Fruit fly (Drosophila melanogaster) whole organism, prepupa: ENCODE results near the gene CG11964.

Source experiments
- CG10631 ChIP-seq: fragments of 200-800 bp; sonication (Bioruptor generic); optimal IDR thresholded peaks from 2 replicates; lab custom pipeline; 2016; ENCODE audit warnings: missing biosample characterization, missing genetic modification characterization
- CG11294 ChIP-seq: fragments of 200-800 bp; sonication (Bioruptor generic); IDR thresholded peaks from 2 replicates; pipeline ENCODE4 v1.3.6; 2022; ENCODE audit warnings: missing biosample characterization, missing genetic modification characterization
- CG11902 ChIP-seq: fragments of 200-800 bp; sonication (Bioruptor generic); optimal IDR thresholded peaks from 3 replicates; lab custom pipeline; 2016; ENCODE audit warnings: missing biosample characterization, missing genetic modification characterization
- CG15336 ChIP-seq: fragments of 200-800 bp; sonication (Bioruptor generic); IDR thresholded peaks from 2 replicates; pipeline ENCODE4 v1.3.6; 2022; ENCODE audit warnings: missing biosample characterization, missing genetic modification characterization
- CG1621 ChIP-seq: fragments of 200-800 bp; sonication (Bioruptor generic); optimal IDR thresholded peaks from 3 replicates; lab custom pipeline; 2018; ENCODE audit warnings: missing biosample characterization, mild to moderate bottlenecking, missing genetic modification characterization
- CG16779 ChIP-seq: fragments of 200-800 bp; sonication (Bioruptor generic); optimal IDR thresholded peaks from 3 replicates; lab custom pipeline; 2017; ENCODE audit warnings: missing biosample characterization, mild to moderate bottlenecking, missing genetic modification characterization
- CG3032 ChIP-seq: fragments of 200-800 bp; optimal IDR thresholded peaks from 2 replicates; lab custom pipeline; 2019; ENCODE audit warnings: missing biosample characterization, mild to moderate bottlenecking, missing genetic modification characterization, moderate library complexity
- CG32006 ChIP-seq: fragments of 200-800 bp; sonication (Bioruptor generic); optimal IDR thresholded peaks from 3 replicates; lab custom pipeline; 2017; ENCODE audit warnings: missing biosample characterization, mild to moderate bottlenecking, missing genetic modification characterization
- CG3919 ChIP-seq: fragments of 200-800 bp; sonication (Bioruptor generic); optimal IDR thresholded peaks from 3 replicates; lab custom pipeline; 2016; ENCODE audit warnings: missing biosample characterization, missing genetic modification characterization
- CG4318 ChIP-seq: fragments of 200-800 bp; sonication (Bioruptor generic); optimal IDR thresholded peaks from 3 replicates; lab custom pipeline; 2017; ENCODE audit warnings: missing biosample characterization, mild to moderate bottlenecking, missing genetic modification characterization
- CG6163 ChIP-seq: fragments of 200-800 bp; sonication (Bioruptor generic); IDR thresholded peaks from 3 replicates; pipeline ENCODE4 v1.3.6; 2022; ENCODE audit warnings: missing biosample characterization, missing genetic modification characterization
- CG6276 ChIP-seq: fragments of 200-800 bp; sonication (Bioruptor generic); optimal IDR thresholded peaks from 2 replicates; lab custom pipeline; 2017; ENCODE audit warnings: missing biosample characterization, mild to moderate bottlenecking, missing genetic modification characterization
- CG6792 ChIP-seq: fragments of 200-800 bp; sonication (Bioruptor generic); optimal IDR thresholded peaks from 3 replicates; lab custom pipeline; 2016; ENCODE audit warnings: missing biosample characterization, missing genetic modification characterization
- CG8119 ChIP-seq: fragments of 200-800 bp; sonication (Bioruptor generic); IDR thresholded peaks from 3 replicates; pipeline ENCODE4 v1.3.6; 2022; ENCODE audit warnings: missing biosample characterization, missing genetic modification characterization
- CG8319 ChIP-seq: fragments of 200-800 bp; sonication (Bioruptor generic); optimal IDR thresholded peaks from 3 replicates; lab custom pipeline; 2016; ENCODE audit warnings: missing biosample characterization, missing genetic modification characterization
- Eip78C ChIP-seq: fragments of 200-800 bp; sonication (Bioruptor generic); peaks from one replicate; lab custom pipeline; 2016; ENCODE audit warnings: missing biosample characterization, missing genetic modification characterization
- Eip93F ChIP-seq: fragments of 200-800 bp; sonication (Bioruptor generic); optimal IDR thresholded peaks from 2 replicates; lab custom pipeline; 2016; ENCODE audit warnings: missing biosample characterization, mild to moderate bottlenecking, missing genetic modification characterization
- Ets96B ChIP-seq: fragments of 200-800 bp; optimal IDR thresholded peaks from 2 replicates; lab custom pipeline; 2019; ENCODE audit warnings: missing biosample characterization, mild to moderate bottlenecking, missing genetic modification characterization, moderate library complexity
- Hr38 ChIP-seq: sonication (Bioruptor generic); optimal IDR thresholded peaks from 2 replicates; lab custom pipeline; 2016; ENCODE audit warnings: missing biosample characterization, missing genetic modification characterization
- Hr39 ChIP-seq: fragments of 200-800 bp; sonication (Bioruptor generic); optimal IDR thresholded peaks from 2 replicates; lab custom pipeline; 2016; ENCODE audit warnings: missing biosample characterization, missing genetic modification characterization
- Hr4 ChIP-seq: fragments of 200-800 bp; sonication (Bioruptor generic); optimal IDR thresholded peaks from 3 replicates; lab custom pipeline; 2016; ENCODE audit warnings: missing biosample characterization, missing genetic modification characterization
- Lpt ChIP-seq: fragments of 200-800 bp; sonication (Bioruptor generic); optimal IDR thresholded peaks from 3 replicates; lab custom pipeline; 2016; ENCODE audit warnings: missing biosample characterization, missing genetic modification characterization
- Met ChIP-seq: fragments of 200-800 bp; sonication (Bioruptor generic); optimal IDR thresholded peaks from 3 replicates; lab custom pipeline; 2016; ENCODE audit warnings: missing biosample characterization, missing genetic modification characterization
- OdsH ChIP-seq: fragments of 200-800 bp; sonication (Bioruptor generic); optimal IDR thresholded peaks from 3 replicates; lab custom pipeline; 2016; ENCODE audit warnings: missing biosample characterization, missing genetic modification characterization
- Smox ChIP-seq: fragments of 200-800 bp; sonication (Bioruptor generic); optimal IDR thresholded peaks from 3 replicates; lab custom pipeline; 2016; ENCODE audit warnings: missing biosample characterization, missing genetic modification characterization
- Sox102F ChIP-seq: fragments of 200-800 bp; sonication (Bioruptor generic); optimal IDR thresholded peaks from 2 replicates; lab custom pipeline; 2016; ENCODE audit warnings: missing biosample characterization, mild to moderate bottlenecking, missing genetic modification characterization
- achi ChIP-seq: fragments of 200-800 bp; sonication (Bioruptor generic); optimal IDR thresholded peaks from 3 replicates; lab custom pipeline; 2016; ENCODE audit warnings: missing biosample characterization, missing genetic modification characterization
- acj6 ChIP-seq: fragments of 200-800 bp; sonication (Bioruptor generic); optimal IDR thresholded peaks from 3 replicates; lab custom pipeline; 2016; ENCODE audit warnings: missing biosample characterization, missing genetic modification characterization
- cyc ChIP-seq: fragments of 200-800 bp; sonication (Bioruptor generic); optimal IDR thresholded peaks from 3 replicates; lab custom pipeline; 2016; ENCODE audit warnings: missing biosample characterization, missing genetic modification characterization
- dsx ChIP-seq: fragments of 200-800 bp; optimal IDR thresholded peaks from 3 replicates; lab custom pipeline; 2019; ENCODE audit warnings: missing biosample characterization, mild to moderate bottlenecking, missing genetic modification characterization, moderate library complexity; ENCODE audit not compliant: poor library complexity, severe bottlenecking
- eg ChIP-seq: fragments of 200-800 bp; sonication (Bioruptor generic); IDR thresholded peaks from 3 replicates; pipeline ENCODE4 v1.3.6; 2022; ENCODE audit warnings: missing biosample characterization, missing genetic modification characterization
- esn ChIP-seq: fragments of 200-800 bp; sonication (Bioruptor generic); optimal IDR thresholded peaks from 2 replicates; lab custom pipeline; 2016; ENCODE audit warnings: missing biosample characterization, mild to moderate bottlenecking, missing genetic modification characterization, moderate library complexity
- fd59A ChIP-seq: fragments of 200-800 bp; sonication (Bioruptor generic); optimal IDR thresholded peaks from 2 replicates; lab custom pipeline; 2017; ENCODE audit warnings: missing biosample characterization, mild to moderate bottlenecking, missing genetic modification characterization, missing genetic modification reagents
- fd85E ChIP-seq: fragments of 200-800 bp; sonication (Bioruptor generic); optimal IDR thresholded peaks from 3 replicates; lab custom pipeline; 2016; ENCODE audit warnings: missing biosample characterization, missing genetic modification characterization
- fkh ChIP-seq: fragments of 200-800 bp; sonication (Bioruptor generic); optimal IDR thresholded peaks from 3 replicates; lab custom pipeline; 2017; ENCODE audit warnings: missing biosample characterization, mild to moderate bottlenecking, missing genetic modification characterization, moderate library complexity
- lz ChIP-seq: fragments of 200-800 bp; sonication (Bioruptor generic); optimal IDR thresholded peaks from 3 replicates; lab custom pipeline; 2016; ENCODE audit warnings: missing biosample characterization, missing genetic modification characterization
- net ChIP-seq: fragments of 200-800 bp; sonication (Bioruptor generic); optimal IDR thresholded peaks from 3 replicates; lab custom pipeline; 2016; ENCODE audit warnings: missing biosample characterization, missing genetic modification characterization
- salr ChIP-seq, 2 experiments: fragments of 200-800 bp; sonication (Bioruptor generic); optimal IDR thresholded peaks; 3 replicates each; lab custom pipeline; 2016 to 2018; ENCODE audit warnings: missing biosample characterization in 2 of 2, missing genetic modification characterization in 2 of 2, mild to moderate bottlenecking in 1 of 2
- spab ChIP-seq: fragments of 200-800 bp; sonication (Bioruptor generic); optimal IDR thresholded peaks from 2 replicates; lab custom pipeline; 2017; ENCODE audit warnings: missing biosample characterization, mild to moderate bottlenecking, missing genetic modification characterization, missing genetic modification reagents
- ss ChIP-seq, 2 experiments: fragments of 200-800 bp; sonication (Bioruptor generic); optimal IDR thresholded peaks; 2 replicates in 1 of 2; 3 replicates in 1 of 2; lab custom pipeline; 2017 to 2018; ENCODE audit warnings: mild to moderate bottlenecking in 2 of 2, missing biosample characterization in 2 of 2, missing genetic modification characterization in 2 of 2, moderate library complexity in 1 of 2
- svp ChIP-seq: fragments of 200-800 bp; sonication (Bioruptor generic); peaks from one replicate; lab custom pipeline; 2016; ENCODE audit warnings: missing biosample characterization, missing genetic modification characterization
- vri ChIP-seq: fragments of 200-800 bp; sonication (Bioruptor generic); optimal IDR thresholded peaks from 3 replicates; lab custom pipeline; 2016; ENCODE audit warnings: missing biosample characterization, mild to moderate bottlenecking, missing genetic modification characterization

CG11964 gene

DNA sequence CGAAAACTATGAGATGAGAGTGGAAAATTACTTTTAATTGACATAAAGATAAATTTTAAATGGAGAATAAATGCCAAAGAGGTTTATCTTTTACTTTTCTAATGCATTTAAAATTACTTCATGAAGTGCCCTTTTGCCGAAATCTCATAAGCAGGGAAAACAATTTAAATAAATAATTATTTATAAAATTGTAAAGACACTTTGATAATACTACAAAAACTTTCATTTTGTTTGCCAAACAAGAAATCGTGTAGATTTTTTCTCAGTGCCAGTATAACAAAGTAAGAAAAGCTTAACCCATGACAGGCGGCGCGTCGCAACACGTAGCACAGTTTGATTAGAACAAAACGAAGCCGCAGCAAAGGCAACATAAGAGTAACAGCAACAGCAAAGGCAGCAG lies 4.0 kb upstream of the CG11964 start:
- TF ChIP-seq OdsH = peak; percentile 8
- TF ChIP-seq CG3919 = peak; percentile 12
- no peak for TF ChIP-seq Smox (GFP tag; lab: Kevin White, UChicago)
- TF ChIP-seq CG32006 = peak; percentile 52
- TF ChIP-seq CG15336 = 0 out of 2 replicates have a peak, but pooled peaks have one; percentile 10
- no peak for TF ChIP-seq lz (GFP tag; lab: Kevin White, UChicago)
- 0 out of 3 replicates have a peak, but pooled peaks have one; percentile 45 for TF ChIP-seq CG6163 (GFP tag; lab: Robert Waterston, UW)
- TF ChIP-seq svp = no peak
- TF ChIP-seq Eip78C (GFP tag; lab: Kevin White, UChicago) = peak; percentile 61
- TF ChIP-seq CG4318 (GFP tag; lab: Kevin White, UChicago) = peak; percentile 7

DNA sequence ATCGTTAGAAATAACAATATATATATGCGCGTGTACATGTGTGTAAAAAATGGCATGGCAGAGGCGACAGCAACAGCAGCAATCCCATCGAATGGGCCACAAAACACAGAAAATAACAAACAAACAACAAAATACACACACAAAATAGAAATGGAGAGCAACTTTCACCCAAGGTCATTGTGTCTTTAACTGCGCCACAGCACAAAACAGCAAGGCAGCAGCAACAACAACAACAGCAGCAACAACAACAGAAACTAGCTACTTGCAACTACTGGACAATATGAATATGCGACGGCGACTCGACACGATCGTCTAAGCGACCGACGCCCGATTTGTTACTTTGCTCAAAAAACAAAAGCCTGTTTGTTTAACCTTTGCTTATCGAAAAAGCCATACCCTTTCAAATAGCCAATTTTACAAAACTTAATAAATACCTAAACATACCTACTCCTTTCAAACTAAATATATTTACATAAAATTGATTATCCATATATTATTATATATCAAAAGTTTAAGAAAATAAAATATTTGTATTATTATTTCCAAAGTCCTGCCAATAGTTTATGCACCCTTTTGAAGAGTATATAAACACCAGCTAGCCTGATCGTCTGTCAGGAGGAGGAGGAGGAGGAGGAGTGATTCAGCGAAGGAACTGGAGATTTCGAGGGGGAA lies 3.1 kb upstream of the CG11964 start:
- TF ChIP-seq fd59A (no peak), CG8119 (GFP tag; lab: Robert Waterston, UW) (peak; percentile 81; the same call in 2 of the 3 replicates), CG15336 (peak; percentile 79), CG6163 (GFP tag; lab: Robert Waterston, UW) (0 out of 3 replicates have a peak, but pooled peaks have one; percentile 19), CG6276 (GFP tag; lab: Kevin White, UChicago) (peak; percentile 60), cyc (GFP tag; lab: Kevin White, UChicago) (no peak), Ets96B (peak; percentile 2), CG3919 (peak; percentile 7), CG4318 (GFP tag; lab: Kevin White, UChicago) (peak; percentile 64), CG10631 (GFP tag; lab: Kevin White, UChicago) (peak; percentile 2), salr (GFP tag; optimal IDR thresholded peaks at IDR 0.05; lab: Kevin White, UChicago) (peak in 1 of 2 experiments; percentile 30), OdsH (peak; percentile 32), Hr39 (GFP tag; lab: Kevin White, UChicago) (no peak), esn (GFP tag; lab: Kevin White, UChicago) (no peak), CG16779 (no peak), Lpt (peak; percentile 35), spab (no peak), CG11294 (GFP tag; lab: Robert Waterston, UW) (no peak), ss (GFP tag; optimal IDR thresholded peaks at IDR 0.05; lab: Kevin White, UChicago) (peak in 1 of 2 experiments; percentile 37), achi (GFP tag; lab: Kevin White, UChicago) (peak; percentile 29), Eip93F (GFP tag; lab: Kevin White, UChicago) (no peak), dsx (GFP tag; lab: Kevin White, UChicago) (peak; percentile 24), CG6792 (GFP tag; lab: Kevin White, UChicago) (no peak), Sox102F (GFP tag; lab: Kevin White, UChicago) (no peak), Hr38 (GFP tag; lab: Kevin White, UChicago) (no peak), Eip78C (GFP tag; lab: Kevin White, UChicago) (peak; percentile 52), CG32006 (peak; percentile 87), vri (GFP tag; lab: Kevin White, UChicago) (no peak), CG3032 (peak; percentile 11), Hr4 (peak; percentile 53), eg (peak; percentile 52; the same call in 2 of the 3 replicates)
- TF ChIP-seq, all 60 proteins: peak for 19

DNA sequence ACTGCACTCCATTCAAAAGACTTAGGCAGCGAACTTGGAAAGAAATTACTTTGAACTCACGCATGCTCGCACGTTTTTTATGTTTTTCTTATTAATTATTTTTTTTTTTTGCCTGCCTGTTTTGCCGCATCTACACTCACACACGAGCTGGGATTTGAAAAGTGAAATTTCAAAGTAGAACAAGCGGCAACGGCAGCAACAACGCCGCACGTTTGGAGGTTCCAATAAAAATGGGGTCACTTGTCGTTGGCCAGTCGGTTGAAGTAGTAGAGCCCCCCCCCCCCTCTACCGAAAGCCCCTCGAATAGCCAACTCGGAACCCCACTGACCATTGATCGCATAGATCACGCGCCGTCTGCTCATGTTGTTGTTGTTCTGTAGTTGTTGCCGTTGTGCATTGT lies 1.6 kb upstream of the CG11964 start:
- TF ChIP-seq fkh (GFP tag; lab: Kevin White, UChicago) (no peak), CG11902 (GFP tag; lab: Kevin White, UChicago) (no peak), acj6 (GFP tag; lab: Kevin White, UChicago) (no peak), CG1621 (tag; lab: Kevin White, UChicago) (no peak), Hr39 (GFP tag; lab: Kevin White, UChicago) (no peak), CG15336 (no peak), CG11294 (GFP tag; lab: Robert Waterston, UW) (no peak), Met (GFP tag; lab: Kevin White, UChicago) (no peak), CG8319 (GFP tag; lab: Kevin White, UChicago) (no peak), Lpt (no peak), CG6792 (GFP tag; lab: Kevin White, UChicago) (no peak), fd85E (no peak), CG6163 (GFP tag; lab: Robert Waterston, UW) (no peak), CG10631 (GFP tag; lab: Kevin White, UChicago) (no peak), dsx (GFP tag; lab: Kevin White, UChicago) (no peak), net (GFP tag; lab: Kevin White, UChicago) (no peak)
